Fruit fly (Drosophila melanogaster): Measurements from ENCODE around the gene CG12496.

DNA sequence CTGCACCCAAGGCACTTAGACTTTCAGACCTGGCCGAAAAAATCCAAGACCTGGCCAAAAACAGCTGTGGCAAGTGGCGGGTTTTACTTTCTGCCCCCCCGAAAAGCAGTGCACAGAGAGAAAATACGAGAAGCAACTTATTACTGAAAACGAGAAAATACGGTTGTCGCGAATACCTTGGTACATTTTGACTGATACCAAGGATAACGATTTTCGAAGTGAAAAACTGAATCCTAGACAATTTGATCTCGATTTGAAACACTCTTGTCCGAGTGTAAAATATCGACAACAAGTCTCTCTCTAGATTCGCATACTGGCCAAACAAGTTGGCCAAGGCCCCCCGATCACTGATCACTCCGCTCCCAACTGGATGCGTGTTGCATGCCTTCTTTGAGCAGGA is 50.9 kb downstream of the CG12496 start:
- TF ChIP-seq CG13204 (GFP tag; optimal IDR thresholded peaks at IDR 0.05) (peak; percentile 88), Pif1A (GFP tag; optimal IDR thresholded peaks at IDR 0.05) (peak; percentile 94), Ets98B (GFP tag; IDR thresholded peaks at IDR 0.05) (peak; percentile 96), CG17806 (tag; optimal IDR thresholded peaks at IDR 0.05) (peak; percentile 90)
